Worm (Caenorhabditis elegans) whole organism, L3 larva: ENCODE results near the gene kin-36.

Experiments
- R02D3.7 ChIP-seq: fragments of 150-350 bp; optimal IDR thresholded peaks from 2 replicates; lab custom pipeline; 2014; ENCODE audit warnings: missing biosample characterization, missing genetic modification characterization
- ZK546.5 ChIP-seq: sonication (generic microtip); optimal IDR thresholded peaks from 2 replicates; lab custom pipeline; 2017; ENCODE audit warnings: missing biosample characterization, missing genetic modification characterization
- ama-1 ChIP-seq: fragments of 150-350 bp; optimal IDR thresholded peaks from 2 replicates; lab custom pipeline; 2018
- ceh-16 ChIP-seq: sonication (generic microtip); optimal IDR thresholded peaks from 2 replicates; lab custom pipeline; 2017; ENCODE audit warnings: missing biosample characterization, missing genetic modification characterization
- ceh-28 ChIP-seq: fragments of 150-350 bp; optimal IDR thresholded peaks from 2 replicates; lab custom pipeline; 2014; ENCODE audit warnings: missing biosample characterization, missing genetic modification reagents, missing genetic modification characterization
- ceh-82 ChIP-seq: fragments of 150-350 bp; optimal IDR thresholded peaks from 2 replicates; lab custom pipeline; 2014; ENCODE audit warnings: missing biosample characterization, missing genetic modification characterization
- ceh-9 ChIP-seq: sonication (generic microtip); optimal IDR thresholded peaks from 2 replicates; lab custom pipeline; 2018; ENCODE audit warnings: missing biosample characterization, missing genetic modification characterization
- daf-12 ChIP-seq: fragments of 150-350 bp; optimal IDR thresholded peaks from 2 replicates; lab custom pipeline; 2014; ENCODE audit warnings: missing biosample characterization, missing genetic modification reagents, missing genetic modification characterization
- egl-27 ChIP-seq: sonication (generic microtip); optimal IDR thresholded peaks from 4 replicates; lab custom pipeline; 2017; ENCODE audit warnings: missing biosample characterization, missing genetic modification reagents, missing genetic modification characterization
- egl-5 ChIP-seq: fragments of 150-350 bp; optimal IDR thresholded peaks from 2 replicates; lab custom pipeline; 2017; ENCODE audit warnings: missing biosample characterization, missing genetic modification reagents, missing genetic modification characterization, inconsistent platforms
- elt-1 ChIP-seq: fragments of 150-350 bp; optimal IDR thresholded peaks from 2 replicates; lab custom pipeline; 2014; ENCODE audit warnings: missing biosample characterization, missing genetic modification characterization
- elt-2 ChIP-seq: sonication (generic microtip); optimal IDR thresholded peaks from 2 replicates; lab custom pipeline; 2016; ENCODE audit warnings: missing genetic modification reagents, mild to moderate bottlenecking, missing genetic modification characterization, missing compliant biosample characterization
- elt-3 ChIP-seq, 3 experiments: fragments of 150-350 bp in 1 of 3; sonication (generic microtip) in 2 of 3; optimal IDR thresholded peaks; 2 replicates in 2 of 3; 4 replicates in 1 of 3; lab custom pipeline; 2014 to 2017; ENCODE audit warnings: missing biosample characterization in 3 of 3, missing genetic modification characterization in 3 of 3
- fkh-2 ChIP-seq: fragments of 150-350 bp; optimal IDR thresholded peaks from 2 replicates; lab custom pipeline; 2014; ENCODE audit warnings: missing biosample characterization, missing genetic modification reagents, missing genetic modification characterization
- fos-1 ChIP-seq: fragments of 150-350 bp; optimal IDR thresholded peaks from 2 replicates; lab custom pipeline; 2014; ENCODE audit warnings: missing biosample characterization, missing genetic modification characterization
- hmg-11 ChIP-seq: sonication (generic microtip); optimal IDR thresholded peaks from 2 replicates; lab custom pipeline; 2016; ENCODE audit warnings: missing genetic modification characterization, missing compliant biosample characterization
- jun-1 ChIP-seq: fragments of 150-350 bp; optimal IDR thresholded peaks from 2 replicates; lab custom pipeline; 2014; ENCODE audit warnings: missing biosample characterization, missing genetic modification reagents, missing genetic modification characterization
- lin-15B ChIP-seq: fragments of 150-350 bp; optimal IDR thresholded peaks from 2 replicates; lab custom pipeline; 2014; ENCODE audit warnings: missing biosample characterization, missing genetic modification characterization
- lin-39 ChIP-seq: fragments of 150-350 bp; optimal IDR thresholded peaks from 2 replicates; lab custom pipeline; 2018; ENCODE audit warnings: missing biosample characterization, missing genetic modification reagents, missing genetic modification characterization
- lsy-12 ChIP-seq: sonication (generic microtip); optimal IDR thresholded peaks from 2 replicates; lab custom pipeline; 2016; ENCODE audit warnings: mild to moderate bottlenecking, missing genetic modification characterization, missing compliant biosample characterization
- mdl-1 ChIP-seq: fragments of 150-350 bp; optimal IDR thresholded peaks from 2 replicates; lab custom pipeline; 2014; ENCODE audit warnings: missing biosample characterization, missing genetic modification characterization
- nfya-1 ChIP-seq: sonication (generic microtip); optimal IDR thresholded peaks from 2 replicates; lab custom pipeline; 2017; ENCODE audit warnings: missing genetic modification characterization, mild to moderate bottlenecking, missing compliant biosample characterization, antibody characterized with exemption, moderate library complexity; ENCODE audit not compliant: insufficient read depth
- nhr-11 ChIP-seq: fragments of 150-350 bp; optimal IDR thresholded peaks from 2 replicates; lab custom pipeline; 2014; ENCODE audit warnings: missing biosample characterization, missing genetic modification characterization
- nhr-12 ChIP-seq: fragments of 150-350 bp; optimal IDR thresholded peaks from 2 replicates; lab custom pipeline; 2014; ENCODE audit warnings: missing biosample characterization, missing genetic modification characterization
- nhr-23 ChIP-seq: fragments of 150-350 bp; optimal IDR thresholded peaks from 2 replicates; lab custom pipeline; 2014; ENCODE audit warnings: missing biosample characterization, missing genetic modification reagents, missing genetic modification characterization
- nhr-237 ChIP-seq: fragments of 150-350 bp; optimal IDR thresholded peaks from 2 replicates; lab custom pipeline; 2014; ENCODE audit warnings: missing biosample characterization, missing genetic modification characterization
- nhr-25 ChIP-seq: sonication (generic microtip); optimal IDR thresholded peaks from 2 replicates; lab custom pipeline; 2017; ENCODE audit warnings: missing biosample characterization, missing genetic modification characterization
- nhr-28 ChIP-seq: fragments of 150-350 bp; optimal IDR thresholded peaks from 2 replicates; lab custom pipeline; 2014; ENCODE audit warnings: missing biosample characterization, missing genetic modification characterization
- nhr-43 ChIP-seq: sonication (generic microtip); optimal IDR thresholded peaks from 2 replicates; lab custom pipeline; 2016; ENCODE audit warnings: mild to moderate bottlenecking, missing genetic modification characterization, missing compliant biosample characterization; ENCODE audit not compliant: poor library complexity, severe bottlenecking
- nhr-76 ChIP-seq: fragments of 150-350 bp; sonication (generic microtip); optimal IDR thresholded peaks from 5 replicates; lab custom pipeline; 2014; ENCODE audit warnings: missing biosample characterization, missing genetic modification characterization
- nhr-77 ChIP-seq: fragments of 150-350 bp; optimal IDR thresholded peaks from 2 replicates; lab custom pipeline; 2014; ENCODE audit warnings: missing biosample characterization, missing genetic modification characterization
- pha-4 ChIP-seq: fragments of 150-350 bp; optimal IDR thresholded peaks from 2 replicates; lab custom pipeline; 2014; ENCODE audit warnings: missing biosample characterization, missing genetic modification reagents, missing genetic modification characterization
- pqm-1 ChIP-seq: fragments of 150-350 bp; optimal IDR thresholded peaks from 2 replicates; lab custom pipeline; 2017; ENCODE audit warnings: missing biosample characterization, missing genetic modification characterization, inconsistent platforms
- skn-1 ChIP-seq: fragments of 150-350 bp; optimal IDR thresholded peaks from 2 replicates; lab custom pipeline; 2014; ENCODE audit warnings: missing biosample characterization, missing genetic modification characterization
- snpc-4 ChIP-seq: fragments of 150-350 bp; optimal IDR thresholded peaks from 2 replicates; lab custom pipeline; 2014; ENCODE audit warnings: missing biosample characterization, missing genetic modification characterization
- tbx-2 ChIP-seq: sonication (generic microtip); optimal IDR thresholded peaks from 2 replicates; lab custom pipeline; 2016; ENCODE audit warnings: mild to moderate bottlenecking, missing genetic modification characterization, missing compliant biosample characterization
- unc-62 ChIP-seq: fragments of 150-350 bp; sonication (generic microtip); optimal IDR thresholded peaks from 4 replicates; lab custom pipeline; 2014; ENCODE audit warnings: missing biosample characterization, missing genetic modification reagents, missing genetic modification characterization
- zag-1 ChIP-seq: fragments of 150-350 bp; optimal IDR thresholded peaks from 2 replicates; lab custom pipeline; 2014; ENCODE audit warnings: missing biosample characterization, missing genetic modification characterization
- ztf-11 ChIP-seq: fragments of 150-350 bp; optimal IDR thresholded peaks from 2 replicates; lab custom pipeline; 2014; ENCODE audit warnings: missing biosample characterization, missing genetic modification characterization
- ztf-4 ChIP-seq: fragments of 150-350 bp; optimal IDR thresholded peaks from 2 replicates; lab custom pipeline; 2014; ENCODE audit warnings: missing biosample characterization, missing genetic modification characterization

Gene kin-36

DNA sequence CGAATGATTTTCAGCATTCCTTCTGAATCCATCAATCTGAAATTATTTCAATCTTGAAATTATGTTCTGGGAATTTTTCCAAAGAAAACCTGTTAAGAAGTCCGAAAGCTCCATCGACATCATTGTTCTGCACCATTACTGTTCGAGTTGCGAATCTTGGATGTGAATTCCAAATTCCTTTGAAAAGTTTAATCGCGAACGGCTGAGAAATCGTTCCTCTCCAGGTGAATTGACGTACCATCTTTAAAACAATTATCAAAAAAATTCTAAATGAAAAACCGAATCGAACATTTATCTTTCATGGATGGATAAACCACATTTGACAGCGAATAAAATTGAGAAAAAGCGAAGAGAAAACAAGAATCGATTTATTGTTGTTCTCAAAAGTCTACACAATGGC is 19.5 kb upstream of the kin-36 start, which contains the start of gene mrps-21:
mrps-21 (minus strand) TSS at position 241 of the 400 bp plus-strand sequence.
- TF ChIP-seq snpc-4 (tag; lab: Kevin White, UChicago) = no peak
- peak; percentile 44 for TF ChIP-seq ama-1 (lab: Kevin White, UChicago)
- TF ChIP-seq nhr-11 (tag; lab: Kevin White, UChicago) = no peak
- TF ChIP-seq nhr-76 (tag; lab: Kevin White, UChicago) = no peak
- TF ChIP-seq mdl-1 = no peak

DNA sequence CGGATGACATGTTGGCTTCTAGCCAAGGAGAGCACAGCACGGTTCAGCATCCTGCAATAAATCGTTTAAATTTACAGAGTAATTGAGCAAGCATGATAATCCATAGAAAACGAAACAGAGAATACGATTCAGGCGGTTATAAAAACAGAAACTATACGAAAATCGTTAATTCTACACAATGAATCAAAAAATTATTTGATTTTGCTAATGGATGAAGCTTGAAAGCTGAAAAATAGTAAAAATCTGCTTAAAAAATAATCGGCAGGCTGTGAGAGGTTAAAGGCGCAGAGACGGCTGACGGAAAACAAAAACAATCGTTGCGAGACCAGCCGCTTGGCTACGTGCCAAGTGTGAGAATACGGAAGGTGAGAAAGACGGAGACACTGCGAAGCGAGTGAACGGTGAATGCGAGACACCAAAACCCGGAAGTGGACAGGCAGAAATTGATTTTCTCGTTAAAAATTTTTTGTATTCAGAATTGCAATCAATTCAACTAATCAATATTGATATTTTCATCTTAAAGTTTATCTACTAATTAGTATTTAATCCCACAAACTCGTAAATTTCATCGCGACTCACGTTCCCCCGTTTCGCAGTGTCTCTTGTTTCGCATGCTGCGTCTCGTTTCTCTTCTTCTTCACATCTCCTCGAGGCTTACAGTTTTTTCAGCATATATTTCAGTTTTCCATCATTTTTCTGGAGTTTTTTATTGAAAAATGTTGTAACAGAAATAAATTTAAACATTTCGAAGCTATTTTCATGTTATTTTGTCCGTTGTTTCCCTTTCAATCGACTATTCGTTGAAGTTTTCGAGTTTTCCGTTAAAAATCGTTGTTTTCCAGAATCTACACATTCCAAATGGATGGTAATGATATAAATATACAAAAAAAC is 18.4 kb upstream of the kin-36 start, which contains the start of the genes F29B9.11 and jmjd-1.2:
F29B9.11 (minus strand) TSS at position 51 of the 891 bp plus-strand sequence.
jmjd-1.2 (plus strand) TSS at position 841 of the 891 bp plus-strand sequence.
- peak; percentile 94 for TF ChIP-seq lin-15B (tag; lab: Kevin White, UChicago)
- TF ChIP-seq egl-5 (tag; lab: Kevin White, UChicago) = peak; percentile 47
- peak; percentile 56 for TF ChIP-seq skn-1 (tag; lab: Kevin White, UChicago)
- TF ChIP-seq elt-1 (tag; lab: Kevin White, UChicago) = peak; percentile 19
- peak; percentile 43 for TF ChIP-seq pqm-1 (tag; lab: Kevin White, UChicago)
- no peak for TF ChIP-seq ceh-16
- peak; percentile 78 for TF ChIP-seq nhr-77
- no peak for TF ChIP-seq nhr-76 (tag; lab: Kevin White, UChicago)
- no peak for TF ChIP-seq ceh-9 (tag; lab: Kevin White, UChicago)
- peak; percentile 92 for TF ChIP-seq nhr-23 (tag; lab: Kevin White, UChicago)
- TF ChIP-seq pha-4 = peak; percentile 72
- TF ChIP-seq ceh-82 = peak; percentile 42
- TF ChIP-seq nhr-237 (tag; lab: Kevin White, UChicago) = no peak
- TF ChIP-seq ztf-4 (tag; lab: Kevin White, UChicago) = no peak
- TF ChIP-seq nhr-25 (tag; lab: Kevin White, UChicago) = peak; percentile 86
- no peak for TF ChIP-seq nhr-28 (tag; lab: Kevin White, UChicago)
- TF ChIP-seq fos-1 = no peak
- TF ChIP-seq nhr-12 = no peak
- TF ChIP-seq ama-1 (lab: Kevin White, UChicago) = peak; percentile 30
- no peak for TF ChIP-seq zag-1 (tag; lab: Kevin White, UChicago)
- TF ChIP-seq jun-1 (tag; lab: Kevin White, UChicago) = peak; percentile 83
- TF ChIP-seq elt-3 (tag; optimal IDR thresholded peaks at IDR 0.05; lab: Kevin White, UChicago) = peak in 1 of 3 experiments; percentile 32
- peak; percentile 77 for TF ChIP-seq elt-2
- TF ChIP-seq hmg-11 = peak; percentile 76
- TF ChIP-seq egl-27 = peak; percentile 38
- TF ChIP-seq ceh-28 (tag; lab: Kevin White, UChicago) = peak; percentile 84
- peak; percentile 88 for TF ChIP-seq nfya-1 (tag; lab: Kevin White, UChicago)
- peak; percentile 52 for TF ChIP-seq ZK546.5 (tag; lab: Kevin White, UChicago)
- TF ChIP-seq lsy-12 (tag; lab: Kevin White, UChicago) = peak; percentile 87
- peak; percentile 83 for TF ChIP-seq nhr-43 (tag; lab: Kevin White, UChicago)
- TF ChIP-seq ztf-11 (tag; lab: Kevin White, UChicago) = no peak
- no peak for TF ChIP-seq daf-12
- peak; percentile 95 for TF ChIP-seq R02D3.7 (tag; lab: Kevin White, UChicago)
- TF ChIP-seq lin-39 (tag; lab: Kevin White, UChicago) = peak; percentile 52
- TF ChIP-seq nhr-11 (tag; lab: Kevin White, UChicago) = peak; percentile 61
- TF ChIP-seq snpc-4 (tag; lab: Kevin White, UChicago) = peak; percentile 58
- TF ChIP-seq unc-62 = peak; percentile 13
- peak; percentile 78 for TF ChIP-seq tbx-2
- no peak for TF ChIP-seq fkh-2
